Fruit fly (Drosophila melanogaster): ENCODE data around the gene Setd3.

- TF ChIP-seq CG8478 (optimal IDR thresholded peaks at IDR 0.05) (no peak), CTCF (optimal IDR thresholded peaks at IDR 0.05) (no peak)
Measured at dm6 chrX:6982705-6983384, 14.3 kb upstream of the Setd3 start.
